Fruit fly (Drosophila melanogaster): ENCODE data around the gene CG12104.

Gene CG12104

dm6 chr3L:1579169-1579853 is 23.2 kb downstream of the CG12104 start (continued):
- TF ChIP-seq CG4707 (GFP tag; optimal IDR thresholded peaks at IDR 0.05) = peak; percentile 61
- TF ChIP-seq rib (GFP tag; IDR thresholded peaks at IDR 0.05) = no peak
- TF ChIP-seq org-1 (GFP tag; optimal IDR thresholded peaks at IDR 0.05) = peak; percentile 78
- no peak; the same call in 2 of the 3 replicates for TF ChIP-seq gce (GFP tag; IDR thresholded peaks at IDR 0.05)
- TF ChIP-seq NC2β (GFP tag; optimal IDR thresholded peaks at IDR 0.05) = peak; percentile 50
- no peak; the same call in 1 of the 3 replicates for TF ChIP-seq dysf (GFP tag; IDR thresholded peaks at IDR 0.05)
- peak; percentile 38 for TF ChIP-seq NK7.1 (GFP tag; optimal IDR thresholded peaks at IDR 0.05)
- peak; percentile 64 for TF ChIP-seq CoRest (tag; optimal IDR thresholded peaks at IDR 0.05)
- TF ChIP-seq zfh2 (GFP tag; optimal IDR thresholded peaks at IDR 0.05) = no peak
- no peak for TF ChIP-seq ham (GFP tag; IDR thresholded peaks at IDR 0.05)
- TF ChIP-seq CG1602 (GFP tag; optimal IDR thresholded peaks at IDR 0.05) = peak; percentile 72
- TF ChIP-seq CG11398 (GFP tag; optimal IDR thresholded peaks at IDR 0.05) = peak; percentile 75
- TF ChIP-seq pum (GFP tag; optimal IDR thresholded peaks at IDR 0.05) = peak; percentile 62
- peak; percentile 52 for TF ChIP-seq trem (tag; optimal IDR thresholded peaks at IDR 0.05)
- TF ChIP-seq dati (GFP tag; IDR thresholded peaks at IDR 0.05) = no peak
- TF ChIP-seq CG14860 (GFP tag; IDR thresholded peaks at IDR 0.05; ENCODE audit: partially characterized antibody) = no peak
- peak; percentile 90 for TF ChIP-seq MTF-1 (GFP tag; optimal IDR thresholded peaks at IDR 0.05; ENCODE audit: borderline replicate concordance)
- TF ChIP-seq CG2120 (GFP tag; optimal IDR thresholded peaks at IDR 0.05) = peak; percentile 54
- no peak for TF ChIP-seq CG7372 (GFP tag; IDR thresholded peaks at IDR 0.05)
- peak; percentile 64 for TF ChIP-seq CG12391 (tag; optimal IDR thresholded peaks at IDR 0.05)
- TF ChIP-seq Hr78 (GFP tag; optimal IDR thresholded peaks at IDR 0.05) = peak in 1 of 2 experiments; percentile 96
- TF ChIP-seq CG6654 (GFP tag; optimal IDR thresholded peaks at IDR 0.05) = peak; percentile 10
- peak; percentile 26 for TF ChIP-seq az2 (GFP tag; optimal IDR thresholded peaks at IDR 0.05)
- peak; percentile 46 for TF ChIP-seq CG13123 (GFP tag; optimal IDR thresholded peaks at IDR 0.05)
- no peak for TF ChIP-seq CG7357 (GFP tag; IDR thresholded peaks at IDR 0.05)
- peak; percentile 56 for TF ChIP-seq CG16863 (GFP tag; optimal IDR thresholded peaks at IDR 0.05)
- no peak for TF ChIP-seq sna (GFP tag; IDR thresholded peaks at IDR 0.05; ENCODE audit: partially characterized antibody)
- TF ChIP-seq eyg (GFP tag; optimal IDR thresholded peaks at IDR 0.05) = peak; percentile 64
- TF ChIP-seq CG12236 (GFP tag; optimal IDR thresholded peaks at IDR 0.05) = peak; percentile 48
- no peak; the same call in 1 of the 2 replicates for TF ChIP-seq CG14441 (GFP tag; IDR thresholded peaks at IDR 0.05)
- peak; percentile 60 for TF ChIP-seq ind (GFP tag; optimal IDR thresholded peaks at IDR 0.05)
- TF ChIP-seq NC2α (GFP tag; optimal IDR thresholded peaks at IDR 0.05) = peak; percentile 66
- no peak for TF ChIP-seq CG1832 (GFP tag; optimal IDR thresholded peaks at IDR 0.05)
- TF ChIP-seq ase (GFP tag; IDR thresholded peaks at IDR 0.05) = 0 out of 3 replicates have a peak, but pooled peaks have one; percentile 26
- no peak for TF ChIP-seq CG6791 (GFP tag; IDR thresholded peaks at IDR 0.05; ENCODE audit: partially characterized antibody)
- peak; percentile 92 for TF ChIP-seq Asciz (GFP tag; optimal IDR thresholded peaks at IDR 0.05)
- peak; percentile 46 for TF ChIP-seq jing (GFP tag; optimal IDR thresholded peaks at IDR 0.05)
- TF ChIP-seq Camta (GFP tag; optimal IDR thresholded peaks at IDR 0.05) = peak; percentile 73
- TF ChIP-seq kay (GFP tag; optimal IDR thresholded peaks at IDR 0.05) = peak; percentile 41
- TF ChIP-seq grn (GFP tag; optimal IDR thresholded peaks at IDR 0.05) = peak; percentile 34
- TF ChIP-seq Sox100B (GFP tag; optimal IDR thresholded peaks at IDR 0.05) = peak; percentile 81
- no peak for TF ChIP-seq luna (GFP tag; optimal IDR thresholded peaks at IDR 0.05)
- TF ChIP-seq run (tag; optimal IDR thresholded peaks at IDR 0.05) = peak; percentile 43
- TF ChIP-seq CG3163 (GFP tag; optimal IDR thresholded peaks at IDR 0.05) = peak; percentile 57
- TF ChIP-seq hb (GFP tag; IDR thresholded peaks at IDR 0.05; ENCODE audit: partially characterized antibody) = no peak
- TF ChIP-seq Aef1 (GFP tag; IDR thresholded peaks at IDR 0.05) = no peak
- no peak for TF ChIP-seq BEAF-32 (GFP tag; optimal IDR thresholded peaks at IDR 0.05)
- TF ChIP-seq Dref (GFP tag; IDR thresholded peaks at IDR 0.05) = no peak
- peak; percentile 76 for TF ChIP-seq gsb-n (tag; optimal IDR thresholded peaks at IDR 0.05)
- TF ChIP-seq Jarid2 (GFP tag; optimal IDR thresholded peaks at IDR 0.05) = peak; percentile 46
